Fruit fly (Drosophila melanogaster) whole organism, pupa: Measurements from ENCODE around the gene CG4465.

Experiments used
- CG10348 ChIP-seq: fragments of 200-800 bp; sonication (Bioruptor generic); IDR thresholded peaks from 2 replicates; pipeline ENCODE4 v1.3.6; 2022; ENCODE audit warnings: missing biosample characterization, missing genetic modification characterization
- CG12605 ChIP-seq: fragments of 200-800 bp; sonication (Bioruptor generic); IDR thresholded peaks from 2 replicates; pipeline ENCODE4 v1.3.6; 2022; ENCODE audit warnings: missing biosample characterization, missing genetic modification characterization
- CG13204 ChIP-seq: fragments of 200-800 bp; sonication (Bioruptor generic); optimal IDR thresholded peaks from 2 replicates; lab custom pipeline; 2018; ENCODE audit warnings: missing biosample characterization, mild to moderate bottlenecking, missing genetic modification characterization, moderate library complexity
- CG14655 ChIP-seq: fragments of 200-800 bp; sonication (Bioruptor generic); optimal IDR thresholded peaks from 3 replicates; lab custom pipeline; 2017; ENCODE audit warnings: mild to moderate bottlenecking, missing biosample characterization, missing genetic modification reagents, missing genetic modification characterization
- CG15710 ChIP-seq: fragments of 200-800 bp; sonication (Bioruptor generic); optimal IDR thresholded peaks from 2 replicates; lab custom pipeline; 2018; ENCODE audit warnings: missing biosample characterization, mild to moderate bottlenecking, missing genetic modification characterization, moderate library complexity
- CG17806 ChIP-seq: fragments of 200-800 bp; sonication (Bioruptor generic); optimal IDR thresholded peaks from 2 replicates; lab custom pipeline; 2018; ENCODE audit warnings: missing biosample characterization, mild to moderate bottlenecking, missing genetic modification characterization, moderate library complexity
- CG32121 ChIP-seq: fragments of 200-800 bp; sonication (Bioruptor generic); IDR thresholded peaks from 2 replicates; pipeline ENCODE4 v1.3.6; 2022; ENCODE audit warnings: missing biosample characterization, missing genetic modification characterization
- CG34367 ChIP-seq: fragments of 200-800 bp; sonication (Bioruptor generic); optimal IDR thresholded peaks from 2 replicates; lab custom pipeline; 2018; ENCODE audit warnings: missing biosample characterization, mild to moderate bottlenecking, missing genetic modification characterization
- CG4496 ChIP-seq: fragments of 200-800 bp; sonication (Bioruptor generic); IDR thresholded peaks from 3 replicates; pipeline ENCODE4 v1.3.6; 2022; ENCODE audit warnings: missing biosample characterization, missing genetic modification characterization
- CG8159 ChIP-seq: fragments of 200-800 bp; sonication (Bioruptor generic); optimal IDR thresholded peaks from 3 replicates; lab custom pipeline; 2018; ENCODE audit warnings: missing biosample characterization, mild to moderate bottlenecking, missing genetic modification characterization, moderate library complexity
- CG8301 ChIP-seq: fragments of 200-800 bp; sonication (Bioruptor generic); optimal IDR thresholded peaks from 2 replicates; lab custom pipeline; 2018; ENCODE audit warnings: missing biosample characterization, mild to moderate bottlenecking, missing genetic modification characterization
- CG9948 ChIP-seq: fragments of 200-800 bp; sonication (Bioruptor generic); optimal IDR thresholded peaks from 2 replicates; lab custom pipeline; 2018; ENCODE audit warnings: missing biosample characterization, mild to moderate bottlenecking, missing genetic modification characterization, moderate library complexity
- D1 ChIP-seq: fragments of 200-800 bp; sonication (Bioruptor generic); optimal IDR thresholded peaks from 2 replicates; lab custom pipeline; 2018; ENCODE audit warnings: missing biosample characterization, mild to moderate bottlenecking, missing genetic modification characterization, moderate library complexity
- EcR ChIP-seq: fragments of 200-800 bp; sonication (Bioruptor generic); optimal IDR thresholded peaks from 3 replicates; lab custom pipeline; 2019; ENCODE audit warnings: missing biosample characterization, missing genetic modification characterization, mild to moderate bottlenecking, moderate library complexity, missing genetic modification reagents
- Ets98B ChIP-seq: fragments of 200-800 bp; sonication (Bioruptor generic); IDR thresholded peaks from 2 replicates; pipeline ENCODE4 v1.3.6; 2022; ENCODE audit warnings: missing biosample characterization, missing genetic modification characterization
- Pif1A ChIP-seq: fragments of 200-800 bp; sonication (Bioruptor generic); optimal IDR thresholded peaks from 3 replicates; lab custom pipeline; 2016; ENCODE audit warnings: missing biosample characterization, missing genetic modification characterization
- Pif1B ChIP-seq: fragments of 200-800 bp; sonication (Bioruptor generic); optimal IDR thresholded peaks from 3 replicates; lab custom pipeline; 2016; ENCODE audit warnings: missing biosample characterization, missing genetic modification characterization
- Snoo ChIP-seq: fragments of 200-800 bp; sonication (Bioruptor generic); optimal IDR thresholded peaks from 3 replicates; lab custom pipeline; 2017; ENCODE audit warnings: missing biosample characterization, mild to moderate bottlenecking, missing genetic modification characterization, inconsistent platforms
- fd96Ca ChIP-seq: fragments of 200-800 bp; sonication (Bioruptor generic); IDR thresholded peaks from 3 replicates; pipeline ENCODE4 v1.3.6; 2022; ENCODE audit warnings: missing biosample characterization, missing genetic modification characterization
- gl ChIP-seq: fragments of 200-800 bp; sonication (Bioruptor generic); optimal IDR thresholded peaks from 2 replicates; lab custom pipeline; 2018; ENCODE audit warnings: missing biosample characterization, mild to moderate bottlenecking, missing genetic modification characterization
- rn ChIP-seq: fragments of 200-800 bp; sonication (Bioruptor generic); IDR thresholded peaks from 2 replicates; pipeline ENCODE4 v1.3.6; 2022; ENCODE audit warnings: missing biosample characterization, missing genetic modification characterization

The CG4465 gene

DNA sequence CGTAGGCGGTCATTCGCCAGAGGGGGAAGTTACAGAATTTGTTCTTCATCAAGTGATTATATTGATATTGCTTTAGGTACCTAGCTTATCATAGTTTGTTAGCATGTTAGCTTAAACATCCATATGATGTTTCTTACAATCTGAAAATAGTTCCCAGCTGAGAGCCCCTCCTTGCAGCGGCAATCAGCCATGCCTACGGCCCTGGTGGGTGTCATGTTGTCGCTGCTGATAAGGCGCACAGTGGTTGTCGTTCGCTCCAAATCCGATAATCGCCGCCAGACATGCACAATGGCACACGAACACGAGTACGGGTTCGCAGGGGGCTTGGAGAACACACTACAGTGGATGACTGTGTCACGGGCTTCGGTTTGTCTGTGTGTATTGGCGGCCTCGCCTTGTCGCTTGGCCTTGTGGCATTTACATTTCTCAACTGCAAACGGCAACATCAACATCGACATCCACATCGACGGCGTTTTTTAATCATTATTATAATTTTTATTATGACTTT, 11.7 kb downstream of the CG4465 start:
- TF ChIP-seq CG12605 (GFP tag; lab: Robert Waterston, UW): peak; percentile 77
- peak; percentile 57 for TF ChIP-seq CG13204 (GFP tag; lab: Kevin White, UChicago)
- TF ChIP-seq CG8159: peak; percentile 84
- TF ChIP-seq Ets98B (GFP tag; lab: Robert Waterston, UW): peak; percentile 83
- TF ChIP-seq CG17806 (tag; lab: Kevin White, UChicago): peak; percentile 78
- peak; percentile 91 for TF ChIP-seq CG32121
- TF ChIP-seq CG15710 (tag; lab: Kevin White, UChicago): peak; percentile 85
- no peak for TF ChIP-seq D1 (tag; lab: Kevin White, UChicago)
- peak; percentile 94 for TF ChIP-seq CG4496
- TF ChIP-seq EcR: peak; percentile 49
- TF ChIP-seq rn (GFP tag; lab: Robert Waterston, UW): no peak; the same call in 1 of the 2 replicates
- peak; percentile 83 for TF ChIP-seq Pif1A
- TF ChIP-seq gl (tag; lab: Kevin White, UChicago): peak; percentile 74
- peak; percentile 83 for TF ChIP-seq CG14655 (GFP tag; lab: Kevin White, UChicago)
- TF ChIP-seq CG34367 (tag; lab: Kevin White, UChicago): peak; percentile 82
- peak; percentile 92 for TF ChIP-seq fd96Ca (GFP tag; lab: Robert Waterston, UW)
- TF ChIP-seq CG8301 (tag; lab: Kevin White, UChicago): peak; percentile 78
- TF ChIP-seq Snoo (tag; lab: Kevin White, UChicago): peak; percentile 87
- TF ChIP-seq CG9948 (tag; lab: Kevin White, UChicago): peak; percentile 78
- no peak; the same call in 1 of the 2 replicates for TF ChIP-seq CG10348 (GFP tag; lab: Robert Waterston, UW)
- peak; percentile 69 for TF ChIP-seq Pif1B (GFP tag; lab: Kevin White, UChicago)

DNA sequence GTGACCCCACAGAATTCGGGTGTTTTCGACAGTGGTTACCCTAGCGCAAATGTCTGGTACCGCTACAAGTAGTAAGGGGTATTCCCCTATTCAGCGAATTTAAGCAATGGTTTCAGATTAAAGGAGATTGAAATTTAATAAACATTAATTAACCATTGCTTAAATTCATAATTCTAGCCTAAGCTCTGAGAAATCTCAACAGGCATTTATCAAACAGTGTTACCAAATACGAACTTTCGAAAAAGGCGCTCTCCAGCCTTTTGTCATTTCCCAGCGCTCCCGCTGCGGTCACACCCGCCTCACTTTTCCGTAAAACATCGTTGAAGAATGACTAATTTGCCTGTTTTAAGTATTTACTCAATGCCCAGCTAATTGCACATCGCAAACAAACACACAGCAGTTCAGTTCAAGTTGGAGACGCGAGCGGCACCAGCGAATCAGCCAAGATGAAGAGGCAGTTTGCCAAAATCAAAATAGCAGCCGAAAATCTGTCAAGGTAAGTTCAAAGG, 12.7 kb downstream of the CG4465 start, which contains the start of the genes Surf6 and RhoGAP92B:
TSS of gene Surf6 (minus strand) at position 4 of the 509 bp plus-strand sequence.
TSS of gene RhoGAP92B (plus strand) at position 300 of the 509 bp plus-strand sequence.
- TF ChIP-seq CG15710 (tag; lab: Kevin White, UChicago) (peak; percentile 43), Ets98B (GFP tag; lab: Robert Waterston, UW) (no peak), CG4496 (peak; percentile 29; the same call in 1 of the 3 replicates), CG34367 (tag; lab: Kevin White, UChicago) (peak; percentile 44), CG13204 (GFP tag; lab: Kevin White, UChicago) (no peak), CG32121 (peak; percentile 68), Snoo (tag; lab: Kevin White, UChicago) (peak; percentile 40), rn (GFP tag; lab: Robert Waterston, UW) (no peak), CG17806 (tag; lab: Kevin White, UChicago) (peak; percentile 12), Pif1B (GFP tag; lab: Kevin White, UChicago) (peak; percentile 30), fd96Ca (GFP tag; lab: Robert Waterston, UW) (peak; percentile 40; the same call in 1 of the 3 replicates), CG14655 (GFP tag; lab: Kevin White, UChicago) (no peak), CG12605 (GFP tag; lab: Robert Waterston, UW) (peak; percentile 56; the same call in 1 of the 2 replicates), EcR (peak; percentile 68), CG8159 (peak; percentile 14)

DNA sequence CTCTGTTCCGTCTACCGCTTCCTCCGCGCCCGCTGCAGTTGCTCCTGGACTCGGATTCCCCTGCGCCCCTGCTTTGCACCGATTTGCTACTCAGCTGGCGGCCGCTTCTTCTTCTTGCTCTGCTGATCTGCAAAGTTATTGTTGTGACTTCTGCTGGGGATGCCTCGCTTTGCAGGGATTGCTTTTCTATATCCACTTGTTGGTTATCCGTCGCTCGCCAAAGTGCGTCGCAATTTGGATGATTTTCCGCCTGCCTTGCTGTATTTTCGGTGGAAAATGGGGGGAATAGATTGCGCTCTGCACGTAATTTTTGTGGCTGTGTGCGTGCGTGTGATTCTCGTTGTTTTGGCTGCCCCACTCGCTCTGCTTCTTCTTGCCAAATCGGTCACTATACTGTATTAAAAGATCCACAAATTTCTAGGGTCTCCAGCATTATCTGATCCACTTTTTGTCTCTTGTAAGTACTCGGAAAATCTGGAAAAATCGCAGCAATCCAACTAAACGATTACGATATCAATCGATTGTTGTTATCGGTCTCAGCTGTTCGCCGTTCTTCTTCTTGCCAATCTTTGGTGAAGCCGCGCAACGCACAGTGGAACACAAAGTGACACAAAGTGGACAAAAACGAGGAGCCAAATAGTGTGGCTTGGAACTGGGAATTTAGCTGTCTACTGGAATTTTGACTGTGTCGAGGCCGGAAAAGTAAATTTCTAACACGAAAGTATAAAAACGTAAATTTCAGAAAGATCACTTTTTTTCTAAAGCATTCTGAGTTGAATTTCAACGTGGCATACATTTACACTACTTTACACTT, 14.5 kb downstream of the CG4465 start, which contains the start of gene ClpX:
TSS of gene ClpX (minus strand) at position 764 of the 814 bp plus-strand sequence.
- TF ChIP-seq CG4496 (peak; percentile 26; the same call in 1 of the 3 replicates), Pif1B (GFP tag; lab: Kevin White, UChicago) (no peak)
- TF ChIP-seq, all 21 proteins: peak for 1

DNA sequence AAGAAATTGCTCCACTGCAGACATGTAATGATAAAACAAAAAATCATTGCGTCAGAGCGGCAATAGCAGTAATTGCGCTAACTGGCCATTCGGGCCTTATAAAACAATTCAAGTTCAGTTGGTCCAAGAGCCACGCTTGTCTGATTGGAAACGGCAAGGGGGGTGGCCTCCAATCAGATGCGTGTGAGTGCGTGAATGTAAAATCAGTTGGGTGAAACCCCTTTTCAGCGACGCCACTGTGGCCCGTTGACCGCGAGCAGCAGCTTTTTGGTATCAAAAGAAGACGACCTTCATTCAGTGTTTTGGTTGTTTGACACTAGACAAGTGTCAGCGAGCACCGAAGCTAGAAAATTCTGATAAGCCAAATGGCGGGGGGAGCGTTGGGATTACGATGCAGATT, 15.3 kb downstream of the CG4465 start:
- TF ChIP-seq Snoo (tag; lab: Kevin White, UChicago) (no peak), fd96Ca (GFP tag; lab: Robert Waterston, UW) (0 out of 3 replicates have a peak, but pooled peaks have one; percentile 5), CG10348 (GFP tag; lab: Robert Waterston, UW) (no peak)

DNA sequence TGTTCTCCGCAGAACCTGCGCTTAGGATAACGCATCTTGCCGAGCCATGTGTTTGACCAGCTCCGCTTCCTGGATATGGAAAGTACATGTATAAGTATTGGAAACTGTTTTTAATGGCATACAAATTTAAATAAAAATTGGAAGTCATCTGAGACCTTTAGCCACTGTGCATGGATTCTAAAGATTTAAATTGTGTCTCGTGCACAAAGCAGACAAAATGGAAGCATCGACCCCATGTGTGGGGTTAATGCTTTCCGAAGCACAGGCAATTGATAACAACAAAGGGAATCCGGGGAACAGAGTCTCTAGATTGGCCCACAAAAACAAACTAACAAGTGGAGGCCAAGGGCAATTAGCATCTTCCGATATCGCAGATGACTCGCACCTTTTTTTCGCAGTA, 15.9 kb downstream of the CG4465 start:
- no peak for TF ChIP-seq fd96Ca (GFP tag; lab: Robert Waterston, UW)
- no peak for TF ChIP-seq rn (GFP tag; lab: Robert Waterston, UW)
- no peak for TF ChIP-seq CG8159
- no peak for TF ChIP-seq CG13204 (GFP tag; lab: Kevin White, UChicago)
- TF ChIP-seq CG32121: no peak
- TF ChIP-seq Ets98B (GFP tag; lab: Robert Waterston, UW): no peak
- TF ChIP-seq CG14655 (GFP tag; lab: Kevin White, UChicago): no peak
- no peak for TF ChIP-seq EcR
- TF ChIP-seq CG10348 (GFP tag; lab: Robert Waterston, UW): no peak
- TF ChIP-seq CG34367 (tag; lab: Kevin White, UChicago): no peak

DNA sequence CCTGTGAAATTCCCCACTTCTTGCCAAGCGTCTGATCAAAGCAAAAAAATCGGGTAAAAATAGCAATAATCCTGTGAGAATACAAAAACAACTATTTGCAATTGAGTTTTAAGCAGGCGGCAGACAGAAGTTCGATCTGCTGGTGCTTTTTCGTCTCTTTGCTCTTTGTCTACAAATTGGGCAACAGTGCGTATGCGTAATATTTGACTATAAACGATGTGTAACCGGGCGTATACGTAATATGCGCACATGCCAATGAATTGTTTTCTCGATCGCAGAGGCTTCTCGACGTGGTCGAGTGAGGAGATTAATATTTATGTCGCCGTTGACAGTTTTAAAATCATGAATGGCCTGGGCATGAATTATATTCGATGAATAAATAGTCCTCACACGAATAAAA, 22.3 kb downstream of the CG4465 start:
- no peak for TF ChIP-seq CG17806 (tag; lab: Kevin White, UChicago)
- no peak for TF ChIP-seq CG12605 (GFP tag; lab: Robert Waterston, UW)
- TF ChIP-seq fd96Ca (GFP tag; lab: Robert Waterston, UW): no peak
- no peak for TF ChIP-seq CG15710 (tag; lab: Kevin White, UChicago)
- TF ChIP-seq CG14655 (GFP tag; lab: Kevin White, UChicago): no peak
- no peak for TF ChIP-seq CG32121
- TF ChIP-seq Snoo (tag; lab: Kevin White, UChicago): no peak
- no peak for TF ChIP-seq D1 (tag; lab: Kevin White, UChicago)
- TF ChIP-seq CG8159: no peak
- no peak for TF ChIP-seq CG13204 (GFP tag; lab: Kevin White, UChicago)
- TF ChIP-seq CG8301 (tag; lab: Kevin White, UChicago): no peak
- no peak for TF ChIP-seq CG9948 (tag; lab: Kevin White, UChicago)
- TF ChIP-seq CG34367 (tag; lab: Kevin White, UChicago): no peak
